Worm (Caenorhabditis elegans) whole organism, young adult: ENCODE measurements around the gene srg-38.
A peak's percentile ranks its signal among the peaks of the same experiment; 100 is the strongest.

Experiments
- B0019.2 ChIP-seq: fragments of 200-800 bp; sonication (Bioruptor generic); conservative IDR thresholded peaks from 2 replicates; pipeline ENCODE4 v1.3.6; 2022; ENCODE audit warnings: missing genetic modification reagents, missing genetic modification characterization, missing compliant biosample characterization
- B0261.1 ChIP-seq: sonication (generic microtip); optimal IDR thresholded peaks from 2 replicates; lab custom pipeline; 2016; ENCODE audit warnings: mild to moderate bottlenecking, missing genetic modification characterization, moderate library complexity, missing compliant biosample characterization
- D2030.7 ChIP-seq: fragments of 200-800 bp; sonication (Bioruptor generic); IDR thresholded peaks from 2 replicates; pipeline ENCODE4 v1.3.6; 2022; ENCODE audit warnings: missing genetic modification reagents, missing genetic modification characterization, missing compliant biosample characterization
- F23B12.7 ChIP-seq: sonication (generic microtip); optimal IDR thresholded peaks from 2 replicates; lab custom pipeline; 2017; ENCODE audit warnings: missing genetic modification characterization, mild to moderate bottlenecking, missing compliant biosample characterization, antibody characterized with exemption, moderate library complexity; ENCODE audit not compliant: insufficient read depth
- F33H1.4 ChIP-seq: fragments of 200-800 bp; sonication (Bioruptor generic); IDR thresholded peaks from 2 replicates; pipeline ENCODE4 v1.3.6; 2022; ENCODE audit warnings: missing genetic modification reagents, missing genetic modification characterization, missing compliant biosample characterization
- F39B2.1 ChIP-seq: fragments of 200-800 bp; sonication (Bioruptor generic); IDR thresholded peaks from 2 replicates; pipeline ENCODE4 v1.3.6; 2022; ENCODE audit warnings: missing genetic modification reagents, missing genetic modification characterization, missing compliant biosample characterization
- F55B11.4 ChIP-seq: sonication (generic microtip); optimal IDR thresholded peaks from 2 replicates; lab custom pipeline; 2016; ENCODE audit warnings: missing compliant biosample characterization, missing genetic modification characterization, borderline replicate concordance; ENCODE audit not compliant: insufficient read depth
- T07F8.4 ChIP-seq: sonication (generic microtip); optimal IDR thresholded peaks from 2 replicates; lab custom pipeline; 2016; ENCODE audit warnings: mild to moderate bottlenecking, missing genetic modification characterization, moderate library complexity, missing compliant biosample characterization
- Y53F4B.3 ChIP-seq: fragments of 200-800 bp; sonication (Bioruptor generic); IDR thresholded peaks from 2 replicates; pipeline ENCODE4 v1.3.6; 2022; ENCODE audit warnings: missing genetic modification reagents, missing genetic modification characterization, missing compliant biosample characterization
- ZK185.1 ChIP-seq: sonication (generic microtip); optimal IDR thresholded peaks from 2 replicates; lab custom pipeline; 2016; ENCODE audit warnings: mild to moderate bottlenecking, missing genetic modification characterization, missing compliant biosample characterization; ENCODE audit not compliant: poor library complexity, severe bottlenecking
- akir-1 ChIP-seq: fragments of 200-800 bp; sonication (Bioruptor generic); optimal IDR thresholded peaks from 2 replicates; lab custom pipeline; 2018; ENCODE audit warnings: mild to moderate bottlenecking, missing genetic modification characterization, moderate library complexity, missing compliant biosample characterization
- ama-1 ChIP-seq, 3 experiments: fragments of 150-350 bp in 1 of 3; sonication (generic microtip) in 2 of 3; optimal IDR thresholded peaks; 2 replicates each; lab custom pipeline; 2014 to 2018; ENCODE audit warnings: missing biosample characterization in 2 of 3, missing genetic modification characterization in 2 of 3, missing genetic modification reagents in 2 of 3
- aptf-2 ChIP-seq: fragments of 200-800 bp; sonication (Bioruptor generic); conservative IDR thresholded peaks from 2 replicates; pipeline ENCODE4 v1.3.6; 2022; ENCODE audit warnings: missing genetic modification reagents, missing genetic modification characterization, missing compliant biosample characterization
- attf-5 ChIP-seq: fragments of 200-800 bp; sonication (Bioruptor generic); optimal IDR thresholded peaks from 2 replicates; lab custom pipeline; 2018; ENCODE audit warnings: mild to moderate bottlenecking, missing genetic modification characterization, missing compliant biosample characterization
- bed-2 ChIP-seq: fragments of 200-800 bp; sonication (Bioruptor generic); IDR thresholded peaks from 2 replicates; pipeline ENCODE4 v1.3.6; 2022; ENCODE audit warnings: missing genetic modification reagents, missing genetic modification characterization, missing compliant biosample characterization
- ccch-3 ChIP-seq: fragments of 200-800 bp; sonication (Bioruptor generic); optimal IDR thresholded peaks from 2 replicates; lab custom pipeline; 2018; ENCODE audit warnings: mild to moderate bottlenecking, missing genetic modification characterization, missing compliant biosample characterization
- cebp-2 ChIP-seq: fragments of 200-800 bp; sonication (Bioruptor generic); IDR thresholded peaks from 2 replicates; pipeline ENCODE4 v1.3.6; 2022; ENCODE audit warnings: missing genetic modification characterization, missing compliant biosample characterization
- ceh-27 ChIP-seq: fragments of 200-800 bp; sonication (Bioruptor generic); optimal IDR thresholded peaks from 2 replicates; lab custom pipeline; 2018; ENCODE audit warnings: mild to moderate bottlenecking, missing genetic modification characterization, moderate library complexity, missing compliant biosample characterization
- ceh-40 ChIP-seq: fragments of 200-800 bp; sonication (Bioruptor generic); IDR thresholded peaks from 2 replicates; pipeline ENCODE4 v1.3.6; 2022; ENCODE audit warnings: missing genetic modification characterization, missing compliant biosample characterization
- ceh-58 ChIP-seq: fragments of 200-800 bp; sonication (Bioruptor generic); IDR thresholded peaks from 2 replicates; pipeline ENCODE4 v1.3.6; 2022; ENCODE audit warnings: missing genetic modification characterization, missing compliant biosample characterization
- ceh-79 ChIP-seq: sonication (generic microtip); optimal IDR thresholded peaks from 2 replicates; lab custom pipeline; 2017; ENCODE audit warnings: mild to moderate bottlenecking, missing genetic modification characterization, missing compliant biosample characterization
- ceh-91 ChIP-seq: fragments of 200-800 bp; sonication (Bioruptor generic); IDR thresholded peaks from 2 replicates; pipeline ENCODE4 v1.3.6; 2022; ENCODE audit warnings: missing genetic modification reagents, missing genetic modification characterization, missing compliant biosample characterization
- hmg-1.2 ChIP-seq: fragments of 200-800 bp; sonication (Bioruptor generic); IDR thresholded peaks from 2 replicates; pipeline ENCODE4 v1.3.6; 2022; ENCODE audit warnings: missing genetic modification reagents, missing genetic modification characterization, missing compliant biosample characterization
- hsf-1 ChIP-seq: fragments of 200-800 bp; sonication (Bioruptor generic); IDR thresholded peaks from 2 replicates; pipeline ENCODE4 v1.3.6; 2022; ENCODE audit warnings: missing genetic modification reagents, missing genetic modification characterization, missing compliant biosample characterization
- lag-1 ChIP-seq: fragments of 200-800 bp; sonication (Bioruptor generic); IDR thresholded peaks from 2 replicates; pipeline ENCODE4 v1.3.6; 2022; ENCODE audit warnings: missing genetic modification reagents, missing genetic modification characterization, missing compliant biosample characterization
- let-607 ChIP-seq, 2 experiments: fragments of 200-800 bp in 1 of 2; sonication (Bioruptor generic) in 1 of 2; sonication (generic microtip) in 1 of 2; optimal IDR thresholded peaks; 2 replicates each; lab custom pipeline; 2016 to 2018; ENCODE audit warnings: mild to moderate bottlenecking in 2 of 2, missing compliant biosample characterization in 2 of 2, missing genetic modification characterization in 2 of 2, moderate library complexity in 2 of 2, missing genotype in 1 of 2
- lin-26 ChIP-seq: fragments of 200-800 bp; sonication (Bioruptor generic); IDR thresholded peaks from 2 replicates; pipeline ENCODE4 v1.3.6; 2022; ENCODE audit warnings: missing genetic modification reagents, missing genetic modification characterization, missing compliant biosample characterization
- lin-35 ChIP-seq, 3 experiments: fragments of 150-350 bp in 2 of 3; sonication (generic microtip) in 1 of 3; optimal IDR thresholded peaks; 2 replicates each; lab custom pipeline; 2014 to 2018; ENCODE audit warnings: missing biosample characterization in 3 of 3, missing genetic modification characterization in 3 of 3, missing genetic modification reagents in 3 of 3
- lin-40 ChIP-seq: sonication (generic microtip); optimal IDR thresholded peaks from 2 replicates; lab custom pipeline; 2016; ENCODE audit warnings: missing genetic modification characterization, mild to moderate bottlenecking, missing compliant biosample characterization, missing genotype, missing genetic modification reagents
- madf-10 ChIP-seq: sonication (generic microtip); optimal IDR thresholded peaks from 2 replicates; lab custom pipeline; 2016; ENCODE audit warnings: mild to moderate bottlenecking, missing genetic modification characterization, missing compliant biosample characterization
- madf-6 ChIP-seq: fragments of 200-800 bp; sonication (Bioruptor generic); IDR thresholded peaks from 2 replicates; pipeline ENCODE4 v1.3.6; 2022; ENCODE audit warnings: missing genetic modification reagents, missing genetic modification characterization, missing compliant biosample characterization
- madf-8 ChIP-seq: fragments of 200-800 bp; sonication (Bioruptor generic); conservative IDR thresholded peaks from 2 replicates; pipeline ENCODE4 v1.3.6; 2022; ENCODE audit warnings: missing genetic modification reagents, missing genetic modification characterization, missing compliant biosample characterization
- mcd-1 ChIP-seq: fragments of 200-800 bp; sonication (Bioruptor generic); IDR thresholded peaks from 2 replicates; pipeline ENCODE4 v1.3.6; 2022; ENCODE audit warnings: missing genetic modification reagents, missing genetic modification characterization, missing compliant biosample characterization
- mxl-1 ChIP-seq: sonication (generic microtip); optimal IDR thresholded peaks from 2 replicates; lab custom pipeline; 2016; ENCODE audit warnings: missing genetic modification characterization, missing compliant biosample characterization
- nfya-1 ChIP-seq: sonication (generic microtip); optimal IDR thresholded peaks from 2 replicates; lab custom pipeline; 2017; ENCODE audit warnings: antibody characterized with exemption, missing compliant biosample characterization, missing genetic modification characterization, borderline replicate concordance; ENCODE audit not compliant: insufficient read depth
- nhr-120 ChIP-seq: fragments of 200-800 bp; sonication (Bioruptor generic); IDR thresholded peaks from 2 replicates; pipeline ENCODE4 v1.3.6; 2022; ENCODE audit warnings: missing genetic modification characterization, missing compliant biosample characterization
- nhr-80 ChIP-seq: sonication (generic microtip); optimal IDR thresholded peaks from 2 replicates; lab custom pipeline; 2016; ENCODE audit warnings: missing genetic modification characterization, missing compliant biosample characterization
- nhr-90 ChIP-seq: sonication (generic microtip); optimal IDR thresholded peaks from 2 replicates; lab custom pipeline; 2016; ENCODE audit warnings: missing genotype, mild to moderate bottlenecking, missing genetic modification characterization, missing compliant biosample characterization
- pbrm-1 ChIP-seq: fragments of 200-800 bp; sonication (Bioruptor generic); IDR thresholded peaks from 2 replicates; pipeline ENCODE4 v1.3.6; 2022; ENCODE audit warnings: missing genetic modification reagents, missing genetic modification characterization, missing compliant biosample characterization
- rec-8 ChIP-seq, 2 experiments: sonication (generic microtip); optimal IDR thresholded peaks; 2 replicates each; lab custom pipeline; 2016; ENCODE audit warnings: mild to moderate bottlenecking in 2 of 2, missing genetic modification characterization in 2 of 2, missing genetic modification reagents in 2 of 2, missing genotype in 2 of 2, missing biosample characterization in 1 of 2, missing compliant biosample characterization in 1 of 2, moderate library complexity in 1 of 2
- repo-1 ChIP-seq: sonication (generic microtip); optimal IDR thresholded peaks from 2 replicates; lab custom pipeline; 2017; ENCODE audit warnings: mild to moderate bottlenecking, missing genetic modification characterization, missing compliant biosample characterization
- sdz-38 ChIP-seq: sonication (generic microtip); optimal IDR thresholded peaks from 2 replicates; lab custom pipeline; 2016; ENCODE audit warnings: missing genotype, missing genetic modification characterization, missing compliant biosample characterization
- somi-1 ChIP-seq: fragments of 200-800 bp; sonication (Bioruptor generic); optimal IDR thresholded peaks from 2 replicates; lab custom pipeline; 2018; ENCODE audit warnings: mild to moderate bottlenecking, missing genetic modification characterization, missing compliant biosample characterization
- tbx-9 ChIP-seq: sonication (generic microtip); optimal IDR thresholded peaks from 2 replicates; lab custom pipeline; 2016; ENCODE audit warnings: borderline replicate concordance, missing genetic modification characterization, inconsistent platforms, missing compliant biosample characterization
- ztf-22 ChIP-seq: fragments of 200-800 bp; sonication (Bioruptor generic); optimal IDR thresholded peaks from 2 replicates; lab custom pipeline; 2018; ENCODE audit warnings: mild to moderate bottlenecking, missing genetic modification characterization, moderate library complexity, missing compliant biosample characterization
- ztf-26 ChIP-seq: sonication (generic microtip); optimal IDR thresholded peaks from 2 replicates; lab custom pipeline; 2017; ENCODE audit warnings: missing genetic modification characterization, missing compliant biosample characterization

The srg-38 gene

ce11 chrV:11141179-11141578 is 14.3 kb downstream of the srg-38 start, which contains the start of gene folt-1:
folt-1 (plus strand) TSS chrV:11141479.
- TF ChIP-seq B0261.1 (no peak), mcd-1 (no peak), D2030.7 (GFP tag; lab: Robert Waterston, UW) (no peak), akir-1 (GFP tag; lab: Kevin White, UChicago) (no peak), B0019.2 (no peak), ccch-3 (GFP tag; lab: Kevin White, UChicago) (no peak), nfya-1 (tag; lab: Kevin White, UChicago) (no peak), lag-1 (GFP tag; lab: Robert Waterston, UW) (no peak), F23B12.7 (tag; lab: Kevin White, UChicago) (no peak), ceh-40 (GFP tag; lab: Robert Waterston, UW) (no peak), somi-1 (no peak), let-607 (tag; optimal IDR thresholded peaks at IDR 0.05; lab: Kevin White, UChicago) (no peak), rec-8 (tag; optimal IDR thresholded peaks at IDR 0.05; lab: Kevin White, UChicago) (no peak), cebp-2 (GFP tag; lab: Robert Waterston, UW) (no peak), ztf-26 (no peak)

ce11 chrV:11140326-11140725 is 15.1 kb downstream of the srg-38 start:
- TF ChIP-seq mxl-1 (tag; lab: Kevin White, UChicago) (no peak), nhr-90 (tag; lab: Kevin White, UChicago) (no peak), ceh-91 (GFP tag; lab: Robert Waterston, UW) (no peak), F33H1.4 (GFP tag; lab: Robert Waterston, UW) (no peak), aptf-2 (GFP tag; lab: Robert Waterston, UW) (no peak), lag-1 (GFP tag; lab: Robert Waterston, UW) (no peak), ZK185.1 (no peak), F39B2.1 (GFP tag; lab: Robert Waterston, UW) (no peak), madf-6 (no peak), lin-40 (tag; lab: Kevin White, UChicago) (no peak), madf-8 (GFP tag; lab: Robert Waterston, UW) (no peak), F55B11.4 (tag; lab: Kevin White, UChicago) (no peak), nhr-120 (GFP tag; lab: Robert Waterston, UW) (no peak), ztf-26 (no peak), hmg-1.2 (GFP tag; lab: Robert Waterston, UW) (peak; percentile 19; the same call in 1 of the 2 replicates), nhr-80 (tag; lab: Kevin White, UChicago) (peak; percentile 44), attf-5 (GFP tag; lab: Kevin White, UChicago) (peak; percentile 47), madf-10 (tag; lab: Kevin White, UChicago) (no peak), tbx-9 (tag; lab: Kevin White, UChicago) (no peak), ceh-27 (no peak), sdz-38 (tag; lab: Kevin White, UChicago) (no peak)

ce11 chrV:11134296-11134695 is 21.2 kb downstream of the srg-38 start, which contains the start of gene glb-3:
glb-3 (plus strand) TSS chrV:11134596.
- no peak for TF ChIP-seq ztf-22 (GFP tag; lab: Kevin White, UChicago)
- TF ChIP-seq lin-26 (GFP tag; lab: Robert Waterston, UW) = no peak
- TF ChIP-seq ama-1 (optimal IDR thresholded peaks at IDR 0.05; lab: Kevin White, UChicago) = no peak
- no peak for TF ChIP-seq ama-1 (GFP tag; optimal IDR thresholded peaks at IDR 0.05; lab: Kevin White, UChicago)
- TF ChIP-seq somi-1 = no peak
- TF ChIP-seq bed-2 = no peak
- no peak for TF ChIP-seq Y53F4B.3 (GFP tag; lab: Robert Waterston, UW)
- TF ChIP-seq lin-35 (GFP tag; optimal IDR thresholded peaks at IDR 0.05; lab: Kevin White, UChicago) = no peak
- no peak for TF ChIP-seq repo-1 (tag; lab: Kevin White, UChicago)
- no peak for TF ChIP-seq attf-5 (GFP tag; lab: Kevin White, UChicago)
- TF ChIP-seq let-607 (tag; optimal IDR thresholded peaks at IDR 0.05; lab: Kevin White, UChicago) = no peak
- no peak for TF ChIP-seq ceh-58 (GFP tag; lab: Robert Waterston, UW)
- no peak for TF ChIP-seq pbrm-1 (GFP tag; lab: Robert Waterston, UW)
- TF ChIP-seq ceh-79 (tag; lab: Kevin White, UChicago) = no peak
- TF ChIP-seq madf-10 (tag; lab: Kevin White, UChicago) = no peak
- no peak for TF ChIP-seq D2030.7 (GFP tag; lab: Robert Waterston, UW)
- no peak for TF ChIP-seq T07F8.4 (tag; lab: Kevin White, UChicago)
- TF ChIP-seq hsf-1 (GFP tag; lab: Robert Waterston, UW) = no peak
- no peak for TF ChIP-seq nhr-90 (tag; lab: Kevin White, UChicago)
